Worm (Caenorhabditis elegans) whole organism, midembryonic: Measurements from ENCODE around the gene npr-24.

Source experiments
- T22C8.4 ChIP-seq: fragments of 200-800 bp; sonication (Bioruptor generic); IDR thresholded peaks from 2 replicates; pipeline ENCODE4 v1.3.6; 2022; ENCODE audit warnings: missing genetic modification characterization, missing compliant biosample characterization
- cog-1 ChIP-seq: sonication (generic microtip); optimal IDR thresholded peaks from 2 replicates; lab custom pipeline; 2016; ENCODE audit warnings: missing genetic modification characterization, missing compliant biosample characterization
- flt-1 ChIP-seq: fragments of 200-800 bp; sonication (Bioruptor generic); IDR thresholded peaks from 2 replicates; pipeline ENCODE4 v1.3.6; 2022; ENCODE audit warnings: missing genetic modification characterization, missing compliant biosample characterization
- klf-2 ChIP-seq: fragments of 200-800 bp; sonication (Bioruptor generic); conservative IDR thresholded peaks from 2 replicates; pipeline ENCODE4 v1.3.6; 2022; ENCODE audit warnings: missing genetic modification reagents, missing genetic modification characterization, missing compliant biosample characterization
- med-1 ChIP-seq: sonication (generic microtip); optimal IDR thresholded peaks from 2 replicates; lab custom pipeline; 2017; ENCODE audit warnings: missing genetic modification characterization, mild to moderate bottlenecking, missing compliant biosample characterization, antibody characterized with exemption, missing genetic modification reagents; ENCODE audit not compliant: insufficient read depth
- ref-1 ChIP-seq: fragments of 200-800 bp; sonication (Bioruptor generic); conservative IDR thresholded peaks from 2 replicates; pipeline ENCODE4 v1.3.6; 2022; ENCODE audit warnings: missing genetic modification reagents, missing genetic modification characterization, missing compliant biosample characterization
- tab-1 ChIP-seq: fragments of 200-800 bp; sonication (Bioruptor generic); IDR thresholded peaks from 2 replicates; pipeline ENCODE4 v1.3.6; 2022; ENCODE audit warnings: missing genetic modification characterization, missing compliant biosample characterization
- ztf-23 ChIP-seq: fragments of 200-800 bp; sonication (Bioruptor generic); IDR thresholded peaks from 2 replicates; pipeline ENCODE4 v1.3.6; 2022; ENCODE audit warnings: missing genetic modification reagents, missing genetic modification characterization, missing compliant biosample characterization
- ztf-29 ChIP-seq: fragments of 200-800 bp; sonication (Bioruptor generic); IDR thresholded peaks from 2 replicates; pipeline ENCODE4 v1.3.6; 2022; ENCODE audit warnings: missing genetic modification reagents, missing genetic modification characterization, missing compliant biosample characterization

ce11 chrX:17508137-17508536 lies 21.5 kb upstream of the npr-24 start:
- TF ChIP-seq tab-1 (GFP tag; lab: Robert Waterston, UW) (no peak), med-1 (GFP tag; lab: Kevin White, UChicago) (no peak), flt-1 (GFP tag; lab: Robert Waterston, UW) (no peak), ztf-29 (GFP tag; lab: Robert Waterston, UW) (no peak), ref-1 (GFP tag; lab: Robert Waterston, UW) (no peak), ztf-23 (GFP tag; lab: Robert Waterston, UW) (no peak), klf-2 (GFP tag; lab: Robert Waterston, UW) (no peak), cog-1 (tag; lab: Kevin White, UChicago) (no peak), T22C8.4 (GFP tag; lab: Robert Waterston, UW) (no peak)
